Fruit fly (Drosophila melanogaster) whole organism, embryonic: Measurements from ENCODE around the gene CG43163.

Experiments used
- BtbVII ChIP-seq: fragments of 200-800 bp; sonication (Bioruptor generic); optimal IDR thresholded peaks from 3 replicates; lab custom pipeline; 2017; ENCODE audit warnings: missing biosample characterization, mild to moderate bottlenecking, missing genetic modification characterization
- C15 ChIP-seq: fragments of 200-800 bp; sonication (Bioruptor generic); IDR thresholded peaks from 3 replicates; pipeline ENCODE4 v1.3.6; 2022; ENCODE audit warnings: missing biosample characterization, missing genetic modification characterization
- CG10565 ChIP-seq: fragments of 200-800 bp; sonication (Bioruptor generic); optimal IDR thresholded peaks from 3 replicates; lab custom pipeline; 2016; ENCODE audit warnings: missing biosample characterization, mild to moderate bottlenecking, missing genetic modification characterization
- CG10979 ChIP-seq: fragments of 200-800 bp; sonication (Bioruptor generic); optimal IDR thresholded peaks from 2 replicates; lab custom pipeline; 2018; ENCODE audit warnings: missing biosample characterization, mild to moderate bottlenecking, missing genetic modification characterization, moderate library complexity
- CG1233 ChIP-seq: fragments of 200-800 bp; sonication (Bioruptor generic); optimal IDR thresholded peaks from 4 replicates; lab custom pipeline; 2018; ENCODE audit warnings: missing biosample characterization, mild to moderate bottlenecking, missing genetic modification characterization
- CG12659 ChIP-seq: fragments of 200-800 bp; sonication (Bioruptor generic); optimal IDR thresholded peaks from 3 replicates; lab custom pipeline; 2017; ENCODE audit warnings: mild to moderate bottlenecking, missing biosample characterization, missing genetic modification reagents, missing genetic modification characterization
- CG12942 ChIP-seq: fragments of 200-800 bp; sonication (Bioruptor generic); optimal IDR thresholded peaks from 3 replicates; lab custom pipeline; 2016; ENCODE audit warnings: missing biosample characterization, missing genetic modification characterization
- CG15514 ChIP-seq: fragments of 200-800 bp; sonication (Bioruptor generic); optimal IDR thresholded peaks from 3 replicates; lab custom pipeline; 2017; ENCODE audit warnings: missing biosample characterization, missing genetic modification characterization, mild to moderate bottlenecking, moderate library complexity, missing genetic modification reagents
- CG17328 ChIP-seq: fragments of 200-800 bp; sonication (Bioruptor generic); IDR thresholded peaks from 2 replicates; pipeline ENCODE4 v1.3.6; 2022; ENCODE audit warnings: missing biosample characterization, missing genetic modification characterization
- CG2116 ChIP-seq: fragments of 200-800 bp; sonication (Bioruptor generic); optimal IDR thresholded peaks from 3 replicates; lab custom pipeline; 2018; ENCODE audit warnings: missing biosample characterization, mild to moderate bottlenecking, missing genetic modification characterization
- CG3995 ChIP-seq: fragments of 200-800 bp; sonication (Bioruptor generic); optimal IDR thresholded peaks from 3 replicates; lab custom pipeline; 2016; ENCODE audit warnings: missing biosample characterization, missing genetic modification characterization
- CG42726 ChIP-seq: fragments of 200-800 bp; sonication (Bioruptor generic); IDR thresholded peaks from 2 replicates; pipeline ENCODE4 v1.3.6; 2022; ENCODE audit warnings: missing biosample characterization, missing genetic modification characterization; ENCODE audit not compliant: partially characterized antibody
- CG4282 ChIP-seq: fragments of 200-800 bp; sonication (Bioruptor generic); optimal IDR thresholded peaks from 2 replicates; lab custom pipeline; 2016; ENCODE audit warnings: missing biosample characterization, missing genetic modification characterization
- CG4854 ChIP-seq: fragments of 200-800 bp; sonication (Bioruptor generic); optimal IDR thresholded peaks from 2 replicates; lab custom pipeline; 2016; ENCODE audit warnings: missing biosample characterization, missing genetic modification characterization, inconsistent platforms
- CG5245 ChIP-seq: fragments of 200-800 bp; sonication (Bioruptor generic); optimal IDR thresholded peaks from 3 replicates; lab custom pipeline; 2016; ENCODE audit warnings: missing biosample characterization, missing genetic modification characterization
- CG7357 ChIP-seq: fragments of 200-800 bp; sonication (Bioruptor generic); IDR thresholded peaks from 3 replicates; pipeline ENCODE4 v1.3.6; 2022; ENCODE audit warnings: missing biosample characterization, missing genetic modification characterization
- CG8290 ChIP-seq, 3 experiments: fragments of 200-800 bp; sonication (Bioruptor generic); optimal IDR thresholded peaks; 2 replicates each; lab custom pipeline; 2016 to 2019; ENCODE audit warnings: missing biosample characterization in 3 of 3, missing genetic modification characterization in 3 of 3, mild to moderate bottlenecking in 2 of 3, moderate library complexity in 1 of 3
- Doc3 ChIP-seq: fragments of 200-800 bp; sonication (Bioruptor generic); IDR thresholded peaks from 3 replicates; pipeline ENCODE4 v1.3.6; 2022; ENCODE audit warnings: missing biosample characterization, missing genetic modification characterization; ENCODE audit not compliant: partially characterized antibody
- ERR ChIP-seq: fragments of 200-800 bp; sonication (Bioruptor generic); optimal IDR thresholded peaks from 2 replicates; lab custom pipeline; 2016; ENCODE audit warnings: missing biosample characterization, missing genetic modification characterization
- Eip74EF ChIP-seq, 2 experiments: fragments of 200-800 bp in 1 of 2; fragments of >200 bp in 1 of 2; sonication (Bioruptor generic) in 1 of 2; optimal IDR thresholded peaks; 2 replicates each; lab custom pipeline; 2017 to 2019; ENCODE audit warnings: missing biosample characterization in 2 of 2, missing genetic modification characterization in 2 of 2, mild to moderate bottlenecking in 1 of 2, moderate library complexity in 1 of 2
- Fer2 ChIP-seq: fragments of 200-800 bp; sonication (Bioruptor generic); optimal IDR thresholded peaks from 2 replicates; lab custom pipeline; 2018; ENCODE audit warnings: missing biosample characterization, mild to moderate bottlenecking, missing genetic modification characterization, moderate library complexity
- Gug ChIP-seq: fragments of 200-800 bp; sonication (Bioruptor generic); IDR thresholded peaks from 4 replicates; pipeline ENCODE4 v1.3.6; 2022; ENCODE audit warnings: missing biosample characterization, missing genetic modification characterization
- HLH4C ChIP-seq: fragments of 200-800 bp; sonication (Bioruptor generic); IDR thresholded peaks from 3 replicates; pipeline ENCODE4 v1.3.6; 2022; ENCODE audit warnings: missing biosample characterization, missing genetic modification characterization; ENCODE audit not compliant: partially characterized antibody
- Hr51 ChIP-seq, 2 experiments: fragments of 200-800 bp; sonication (Bioruptor generic); optimal IDR thresholded peaks; 2 replicates in 1 of 2; 3 replicates in 1 of 2; lab custom pipeline; 2016 to 2018; ENCODE audit warnings: missing biosample characterization in 2 of 2, missing genetic modification characterization in 2 of 2, mild to moderate bottlenecking in 1 of 2, moderate library complexity in 1 of 2
- MESR4 ChIP-seq: fragments of 200-800 bp; sonication (Bioruptor generic); optimal IDR thresholded peaks from 2 replicates; lab custom pipeline; 2018; ENCODE audit warnings: missing biosample characterization, mild to moderate bottlenecking, missing genetic modification characterization, moderate library complexity
- MTF-1 ChIP-seq: fragments of 200-800 bp; sonication (Bioruptor generic); optimal IDR thresholded peaks from 2 replicates; lab custom pipeline; 2018; ENCODE audit warnings: missing biosample characterization, mild to moderate bottlenecking, missing genetic modification characterization, borderline replicate concordance
- Mrtf ChIP-seq: fragments of 200-800 bp; sonication (Bioruptor generic); IDR thresholded peaks from 3 replicates; pipeline ENCODE4 v1.3.6; 2022; ENCODE audit warnings: missing biosample characterization, missing genetic modification characterization
- Optix ChIP-seq: fragments of 200-800 bp; sonication (Bioruptor generic); IDR thresholded peaks from 3 replicates; pipeline ENCODE4 v1.3.6; 2022; ENCODE audit warnings: missing biosample characterization, missing genetic modification characterization
- Side ChIP-seq: fragments of 200-800 bp; sonication (Bioruptor generic); optimal IDR thresholded peaks from 2 replicates; lab custom pipeline; 2016; ENCODE audit warnings: missing biosample characterization, missing genetic modification characterization
- br ChIP-seq: fragments of >200 bp; optimal IDR thresholded peaks from 2 replicates; lab custom pipeline; 2017
- btn ChIP-seq: fragments of 200-800 bp; sonication (Bioruptor generic); optimal IDR thresholded peaks from 2 replicates; lab custom pipeline; 2016; ENCODE audit warnings: missing biosample characterization, missing genetic modification characterization
- croc ChIP-seq: fragments of 200-800 bp; sonication (Bioruptor generic); conservative IDR thresholded peaks from 3 replicates; pipeline ENCODE4 v1.3.6; 2022; ENCODE audit warnings: missing biosample characterization, missing genetic modification characterization
- dimm ChIP-seq: fragments of 200-800 bp; sonication (Bioruptor generic); IDR thresholded peaks from 2 replicates; pipeline ENCODE4 v1.3.6; 2022; ENCODE audit warnings: missing biosample characterization, missing genetic modification characterization
- fd64A ChIP-seq: fragments of 200-800 bp; sonication (Bioruptor generic); optimal IDR thresholded peaks from 3 replicates; lab custom pipeline; 2018; ENCODE audit warnings: missing biosample characterization, mild to moderate bottlenecking, missing genetic modification characterization
- hb ChIP-seq: fragments of 200-800 bp; sonication (Bioruptor generic); IDR thresholded peaks from 3 replicates; pipeline ENCODE4 v1.3.6; 2022; ENCODE audit warnings: missing biosample characterization, missing genetic modification characterization; ENCODE audit not compliant: partially characterized antibody
- hbn ChIP-seq: fragments of 200-800 bp; sonication (Bioruptor generic); IDR thresholded peaks from 2 replicates; pipeline ENCODE4 v1.3.6; 2022; ENCODE audit warnings: missing biosample characterization, missing genetic modification characterization; ENCODE audit not compliant: partially characterized antibody
- inv ChIP-seq: fragments of 200-800 bp; sonication (Bioruptor generic); IDR thresholded peaks from 2 replicates; pipeline ENCODE4 v1.3.6; 2022; ENCODE audit warnings: missing biosample characterization, missing genetic modification characterization; ENCODE audit not compliant: partially characterized antibody
- luna ChIP-seq: fragments of 200-800 bp; sonication (Bioruptor generic); optimal IDR thresholded peaks from 2 replicates; lab custom pipeline; 2016; ENCODE audit warnings: missing biosample characterization, missing genetic modification characterization
- oc ChIP-seq: fragments of 200-800 bp; sonication (Bioruptor generic); optimal IDR thresholded peaks from 2 replicates; lab custom pipeline; 2018; ENCODE audit warnings: missing biosample characterization, mild to moderate bottlenecking, missing genetic modification characterization, moderate library complexity
- prd ChIP-seq, 3 experiments: fragments of >200 bp in 2 of 3; fragments of 200-800 bp in 1 of 3; sonication (Bioruptor generic) in 1 of 3; optimal IDR thresholded peaks in 2 of 3; IDR thresholded peaks in 1 of 3; 2 replicates in 2 of 3; 3 replicates in 1 of 3; pipeline versions ENCODE4 v1.3.6 to Lab custom; 2017 to 2022; ENCODE audit warnings: missing biosample characterization in 1 of 3, missing genetic modification characterization in 1 of 3
- pum ChIP-seq: fragments of 200-800 bp; sonication (Bioruptor generic); optimal IDR thresholded peaks from 2 replicates; lab custom pipeline; 2016; ENCODE audit warnings: missing biosample characterization, missing genetic modification characterization
- tap ChIP-seq: fragments of 200-800 bp; optimal IDR thresholded peaks from 3 replicates; lab custom pipeline; 2019; ENCODE audit warnings: missing biosample characterization, mild to moderate bottlenecking, missing genetic modification characterization, moderate library complexity
- tin ChIP-seq: fragments of 200-800 bp; sonication (Bioruptor generic); optimal IDR thresholded peaks from 3 replicates; lab custom pipeline; 2016; ENCODE audit warnings: missing biosample characterization, missing genetic modification characterization
- trem ChIP-seq: fragments of 200-800 bp; optimal IDR thresholded peaks from 3 replicates; lab custom pipeline; 2019; ENCODE audit warnings: missing biosample characterization, mild to moderate bottlenecking, missing genetic modification characterization, moderate library complexity
- unc-4 ChIP-seq: fragments of 200-800 bp; sonication (Bioruptor generic); IDR thresholded peaks from 2 replicates; pipeline ENCODE4 v1.3.6; 2022; ENCODE audit warnings: missing biosample characterization, missing genetic modification characterization; ENCODE audit not compliant: partially characterized antibody
- vvl ChIP-seq: fragments of 200-800 bp; sonication (Bioruptor generic); IDR thresholded peaks from 2 replicates; pipeline ENCODE4 v1.3.6; 2022; ENCODE audit warnings: missing biosample characterization, missing genetic modification characterization

The CG43163 gene

dm6 chr3L:8455015-8455908, 51.7 kb downstream of the CG43163 start (continued):
- TF ChIP-seq CG5245 (GFP tag; lab: Kevin White, UChicago) (peak; percentile 71), hbn (GFP tag; lab: Robert Waterston, UW) (no peak), HLH4C (GFP tag; lab: Robert Waterston, UW) (no peak), tap (tag; lab: Kevin White, UChicago) (peak; percentile 88), ERR (GFP tag; lab: Kevin White, UChicago) (no peak), vvl (peak; percentile 84), Side (GFP tag; lab: Kevin White, UChicago) (peak; percentile 63), fd64A (GFP tag; lab: Kevin White, UChicago) (peak; percentile 56), CG4854 (GFP tag; lab: Kevin White, UChicago) (peak; percentile 78), CG3995 (GFP tag; lab: Kevin White, UChicago) (peak; percentile 55), CG8290 (GFP tag; optimal IDR thresholded peaks at IDR 0.05; lab: Kevin White, UChicago) (peak; percentile 19), CG8290 (tag; optimal IDR thresholded peaks at IDR 0.05; lab: Kevin White, UChicago) (peak in 1 of 2 experiments; percentile 5), br (lab: Kevin White, UChicago) (no peak), CG42726 (no peak), Gug (peak; percentile 86), CG10979 (peak; percentile 86), Fer2 (peak; percentile 77), oc (tag; lab: Kevin White, UChicago) (peak; percentile 84), Mrtf (GFP tag; lab: Robert Waterston, UW) (peak; percentile 67; the same call in 1 of the 3 replicates), CG15514 (GFP tag; lab: Kevin White, UChicago) (peak; percentile 83), btn (GFP tag; lab: Kevin White, UChicago) (no peak), pum (GFP tag; lab: Kevin White, UChicago) (peak; percentile 22), prd (optimal IDR thresholded peaks at IDR 0.05; lab: Kevin White, UChicago) (no peak), prd (GFP tag; IDR thresholded peaks at IDR 0.05; lab: Robert Waterston, UW) (peak; percentile 77), Doc3 (GFP tag; lab: Robert Waterston, UW) (no peak), unc-4 (no peak), CG17328 (peak; percentile 63), MESR4 (no peak), CG7357 (peak; percentile 55; the same call in 1 of the 3 replicates), CG4282 (GFP tag; lab: Kevin White, UChicago) (no peak), CG12942 (GFP tag; lab: Kevin White, UChicago) (peak; percentile 76), BtbVII (GFP tag; lab: Kevin White, UChicago) (peak; percentile 97), hb (GFP tag; lab: Robert Waterston, UW) (no peak), MTF-1 (GFP tag; lab: Kevin White, UChicago) (peak; percentile 19), luna (GFP tag; lab: Kevin White, UChicago) (peak; percentile 16), C15 (GFP tag; lab: Robert Waterston, UW) (peak; percentile 75; the same call in 2 of the 3 replicates), inv (GFP tag; lab: Robert Waterston, UW) (no peak), Eip74EF (GFP tag; optimal IDR thresholded peaks at IDR 0.05; lab: Kevin White, UChicago) (peak in 1 of 2 experiments; percentile 94), CG2116 (GFP tag; lab: Kevin White, UChicago) (peak; percentile 64), CG1233 (GFP tag; lab: Kevin White, UChicago) (peak; percentile 75), dimm (GFP tag; lab: Robert Waterston, UW) (no peak), CG10565 (GFP tag; lab: Kevin White, UChicago) (no peak), tin (peak; percentile 83), Optix (GFP tag; lab: Robert Waterston, UW) (peak; percentile 33; the same call in 1 of the 3 replicates), trem (peak; percentile 77), CG12659 (GFP tag; lab: Kevin White, UChicago) (peak; percentile 87), Hr51 (GFP tag; optimal IDR thresholded peaks at IDR 0.05; lab: Kevin White, UChicago) (peak; percentile 57 to 95), croc (GFP tag; lab: Robert Waterston, UW) (peak; percentile 55; the same call in 2 of the 3 replicates)
